Fruit fly (Drosophila melanogaster) whole organism, embryonic: ENCODE data around the gene CG16953.

Experiments used
- CG10321 ChIP-seq: fragments of 200-800 bp; sonication (Bioruptor generic); IDR thresholded peaks from 2 replicates; pipeline ENCODE4 v1.3.6; 2022; ENCODE audit warnings: missing biosample characterization, missing genetic modification characterization
- CG11456 ChIP-seq: fragments of 200-800 bp; sonication (Bioruptor generic); IDR thresholded peaks from 3 replicates; pipeline ENCODE4 v1.3.6; 2022; ENCODE audit warnings: missing biosample characterization, missing genetic modification characterization
- CG11695 ChIP-seq: fragments of 200-800 bp; sonication (Bioruptor generic); IDR thresholded peaks from 3 replicates; pipeline ENCODE4 v1.3.6; 2022; ENCODE audit warnings: missing biosample characterization, missing genetic modification characterization
- CG13287 ChIP-seq: fragments of 200-800 bp; sonication (Bioruptor generic); IDR thresholded peaks from 2 replicates; pipeline ENCODE4 v1.3.6; 2022; ENCODE audit warnings: missing biosample characterization, missing genetic modification characterization; ENCODE audit not compliant: partially characterized antibody
- CG13296 ChIP-seq: fragments of 200-800 bp; sonication (Bioruptor generic); optimal IDR thresholded peaks from 3 replicates; lab custom pipeline; 2018; ENCODE audit warnings: missing biosample characterization, mild to moderate bottlenecking, missing genetic modification characterization
- CG13894 ChIP-seq: fragments of 200-800 bp; sonication (Bioruptor generic); optimal IDR thresholded peaks from 3 replicates; lab custom pipeline; 2018; ENCODE audit warnings: missing biosample characterization, mild to moderate bottlenecking, missing genetic modification characterization, moderate library complexity
- CG15269 ChIP-seq: fragments of 200-800 bp; sonication (Bioruptor generic); optimal IDR thresholded peaks from 2 replicates; lab custom pipeline; 2018; ENCODE audit warnings: missing biosample characterization, mild to moderate bottlenecking, missing genetic modification characterization, moderate library complexity
- CG15601 ChIP-seq: fragments of 200-800 bp; sonication (Bioruptor generic); optimal IDR thresholded peaks from 3 replicates; lab custom pipeline; 2019; ENCODE audit warnings: missing biosample characterization, mild to moderate bottlenecking, missing genetic modification characterization, moderate library complexity
- CG1647 ChIP-seq: fragments of 200-800 bp; sonication (Bioruptor generic); optimal IDR thresholded peaks from 3 replicates; lab custom pipeline; 2016; ENCODE audit warnings: missing biosample characterization, missing genetic modification characterization
- CG16815 ChIP-seq: fragments of 200-800 bp; sonication (Bioruptor generic); optimal IDR thresholded peaks from 3 replicates; lab custom pipeline; 2017; ENCODE audit warnings: missing biosample characterization, mild to moderate bottlenecking, missing genetic modification characterization
- CG17568 ChIP-seq: fragments of 200-800 bp; sonication (Bioruptor generic); optimal IDR thresholded peaks from 2 replicates; lab custom pipeline; 2018; ENCODE audit warnings: missing biosample characterization, mild to moderate bottlenecking, missing genetic modification characterization, moderate library complexity
- CG2875 ChIP-seq: fragments of 200-800 bp; sonication (Bioruptor generic); optimal IDR thresholded peaks from 2 replicates; lab custom pipeline; 2017; ENCODE audit warnings: missing biosample characterization, mild to moderate bottlenecking, missing genetic modification characterization, missing genetic modification reagents
- CG30403 ChIP-seq: fragments of 200-800 bp; sonication (Bioruptor generic); optimal IDR thresholded peaks from 3 replicates; lab custom pipeline; 2016; ENCODE audit warnings: missing biosample characterization, missing genetic modification characterization
- CG32772 ChIP-seq: fragments of 200-800 bp; sonication (Bioruptor generic); IDR thresholded peaks from 2 replicates; pipeline ENCODE4 v1.3.6; 2022; ENCODE audit warnings: missing biosample characterization, missing genetic modification characterization
- CG4328 ChIP-seq: fragments of 200-800 bp; sonication (Bioruptor generic); optimal IDR thresholded peaks from 3 replicates; lab custom pipeline; 2017; ENCODE audit warnings: missing biosample characterization, missing genetic modification reagents, missing genetic modification characterization
- CG7928 ChIP-seq: fragments of 200-800 bp; sonication (Bioruptor generic); optimal IDR thresholded peaks from 2 replicates; lab custom pipeline; 2017; ENCODE audit warnings: missing biosample characterization, mild to moderate bottlenecking, missing genetic modification characterization
- CG8359 ChIP-seq: fragments of 200-800 bp; sonication (Bioruptor generic); optimal IDR thresholded peaks from 2 replicates; lab custom pipeline; 2017; ENCODE audit warnings: missing biosample characterization, mild to moderate bottlenecking, missing genetic modification characterization, borderline replicate concordance
- CG9932 ChIP-seq: fragments of 200-800 bp; sonication (Bioruptor generic); IDR thresholded peaks from 2 replicates; pipeline ENCODE4 v1.3.6; 2022; ENCODE audit warnings: missing biosample characterization, missing genetic modification characterization
- Doc2 ChIP-seq: fragments of 200-800 bp; sonication (Bioruptor generic); IDR thresholded peaks from 2 replicates; pipeline ENCODE4 v1.3.6; 2022; ENCODE audit warnings: missing biosample characterization, missing genetic modification characterization
- Dp ChIP-seq: fragments of 200-800 bp; sonication (Bioruptor generic); optimal IDR thresholded peaks from 2 replicates; lab custom pipeline; 2018; ENCODE audit warnings: missing biosample characterization, mild to moderate bottlenecking, missing genetic modification characterization, moderate library complexity
- Gsc ChIP-seq: fragments of 200-800 bp; sonication (Bioruptor generic); IDR thresholded peaks from 2 replicates; pipeline ENCODE4 v1.3.6; 2022; ENCODE audit warnings: missing biosample characterization, missing genetic modification characterization
- Gug ChIP-seq: fragments of 200-800 bp; sonication (Bioruptor generic); IDR thresholded peaks from 4 replicates; pipeline ENCODE4 v1.3.6; 2022; ENCODE audit warnings: missing biosample characterization, missing genetic modification characterization
- Myb ChIP-seq: fragments of 200-800 bp; sonication (Bioruptor generic); optimal IDR thresholded peaks from 2 replicates; lab custom pipeline; 2016; ENCODE audit warnings: missing biosample characterization, missing genetic modification characterization
- NfI ChIP-seq: fragments of 200-800 bp; sonication (Bioruptor generic); optimal IDR thresholded peaks from 3 replicates; lab custom pipeline; 2018; ENCODE audit warnings: missing biosample characterization, mild to moderate bottlenecking, missing genetic modification characterization, moderate library complexity
- Pdp1 ChIP-seq, 2 experiments: fragments of 200-800 bp; sonication (Bioruptor generic); optimal IDR thresholded peaks; 3 replicates each; lab custom pipeline; 2016; ENCODE audit warnings: missing biosample characterization in 2 of 2, missing genetic modification characterization in 2 of 2, mild to moderate bottlenecking in 1 of 2, moderate library complexity in 1 of 2
- Poxn ChIP-seq: fragments of 200-800 bp; sonication (Bioruptor generic); IDR thresholded peaks from 2 replicates; pipeline ENCODE4 v1.3.6; 2022; ENCODE audit warnings: missing biosample characterization, missing genetic modification characterization
- Scr ChIP-seq: fragments of 200-800 bp; sonication (Bioruptor generic); IDR thresholded peaks from 2 replicates; pipeline ENCODE4 v1.3.6; 2022; ENCODE audit warnings: missing biosample characterization, missing genetic modification characterization; ENCODE audit not compliant: partially characterized antibody
- Spps ChIP-seq: fragments of 200-800 bp; sonication (Bioruptor generic); optimal IDR thresholded peaks from 2 replicates; lab custom pipeline; 2018; ENCODE audit warnings: missing biosample characterization, mild to moderate bottlenecking, missing genetic modification characterization
- TFAM ChIP-seq: fragments of 200-800 bp; sonication (Bioruptor generic); optimal IDR thresholded peaks from 2 replicates; lab custom pipeline; 2017; ENCODE audit warnings: missing biosample characterization, missing genetic modification characterization, inconsistent platforms
- Usf ChIP-seq: fragments of 200-800 bp; sonication (Bioruptor generic); optimal IDR thresholded peaks from 2 replicates; lab custom pipeline; 2017; ENCODE audit warnings: missing genotype, missing biosample characterization, missing genetic modification characterization
- Xbp1 ChIP-seq: fragments of 200-800 bp; sonication (Bioruptor generic); optimal IDR thresholded peaks from 3 replicates; lab custom pipeline; 2016; ENCODE audit warnings: missing biosample characterization, mild to moderate bottlenecking, missing genetic modification characterization
- az2 ChIP-seq: fragments of 200-800 bp; sonication (Bioruptor generic); optimal IDR thresholded peaks from 3 replicates; lab custom pipeline; 2016; ENCODE audit warnings: missing biosample characterization, missing genetic modification characterization
- chm ChIP-seq: fragments of 200-800 bp; sonication (Bioruptor generic); IDR thresholded peaks from 2 replicates; pipeline ENCODE4 v1.3.6; 2022; ENCODE audit warnings: missing biosample characterization, missing genetic modification characterization
- dati ChIP-seq: fragments of 200-800 bp; sonication (Bioruptor generic); IDR thresholded peaks from 2 replicates; pipeline ENCODE4 v1.3.6; 2022; ENCODE audit warnings: missing biosample characterization, missing genetic modification characterization
- dm ChIP-seq: fragments of 200-800 bp; sonication (Bioruptor generic); optimal IDR thresholded peaks from 3 replicates; lab custom pipeline; 2016; ENCODE audit warnings: missing biosample characterization, missing genetic modification characterization
- kni ChIP-seq: fragments of 200-800 bp; sonication (Bioruptor generic); optimal IDR thresholded peaks from 3 replicates; lab custom pipeline; 2017; ENCODE audit warnings: mild to moderate bottlenecking, missing biosample characterization, missing genetic modification reagents, missing genetic modification characterization
- lmd ChIP-seq: fragments of 200-800 bp; sonication (Bioruptor generic); IDR thresholded peaks from 2 replicates; pipeline ENCODE4 v1.3.6; 2022; ENCODE audit warnings: missing biosample characterization, missing genetic modification characterization
- org-1 ChIP-seq: fragments of 200-800 bp; sonication (Bioruptor generic); optimal IDR thresholded peaks from 2 replicates; lab custom pipeline; 2017; ENCODE audit warnings: missing biosample characterization, missing genetic modification characterization
- pan ChIP-seq, 4 experiments: fragments of >200 bp in 3 of 4; fragments of 200-800 bp in 1 of 4; sonication (Bioruptor generic) in 1 of 4; optimal IDR thresholded peaks in 3 of 4; IDR thresholded peaks in 1 of 4; 2 replicates each; pipeline versions ENCODE4 v1.3.6 to Lab custom; 2017 to 2022; ENCODE audit warnings: missing biosample characterization in 2 of 4, missing genetic modification characterization in 2 of 4, mixed read lengths in 1 of 4
- pb ChIP-seq: fragments of 200-800 bp; sonication (Bioruptor generic); optimal IDR thresholded peaks from 3 replicates; lab custom pipeline; 2016; ENCODE audit warnings: missing biosample characterization, missing genetic modification characterization
- scrt ChIP-seq: fragments of 200-800 bp; sonication (Bioruptor generic); optimal IDR thresholded peaks from 2 replicates; lab custom pipeline; 2018; ENCODE audit warnings: missing biosample characterization, mild to moderate bottlenecking, missing genetic modification characterization, moderate library complexity
- so ChIP-seq: fragments of 200-800 bp; sonication (Bioruptor generic); IDR thresholded peaks from 3 replicates; pipeline ENCODE4 v1.3.6; 2022; ENCODE audit warnings: missing biosample characterization, missing genetic modification characterization
- sob ChIP-seq: fragments of 200-800 bp; sonication (Bioruptor generic); IDR thresholded peaks from 2 replicates; pipeline ENCODE4 v1.3.6; 2022; ENCODE audit warnings: missing biosample characterization, missing genetic modification characterization
- tap ChIP-seq: fragments of 200-800 bp; optimal IDR thresholded peaks from 3 replicates; lab custom pipeline; 2019; ENCODE audit warnings: missing biosample characterization, mild to moderate bottlenecking, missing genetic modification characterization, moderate library complexity
- vfl ChIP-seq: fragments of 200-800 bp; sonication (Bioruptor generic); optimal IDR thresholded peaks from 2 replicates; lab custom pipeline; 2016; ENCODE audit warnings: missing biosample characterization, missing genetic modification characterization
- vvl ChIP-seq: fragments of 200-800 bp; sonication (Bioruptor generic); IDR thresholded peaks from 2 replicates; pipeline ENCODE4 v1.3.6; 2022; ENCODE audit warnings: missing biosample characterization, missing genetic modification characterization
- zfh2 ChIP-seq: fragments of 200-800 bp; sonication (Bioruptor generic); optimal IDR thresholded peaks from 2 replicates; lab custom pipeline; 2016; ENCODE audit warnings: missing biosample characterization, missing genetic modification characterization

Gene CG16953

dm6 chr3R:20594194-20595144 lies 8.8 kb upstream of the CG16953 start (continued):
- TF ChIP-seq lmd (GFP tag; lab: Robert Waterston, UW) (peak; percentile 89), CG7928 (GFP tag; lab: Kevin White, UChicago) (no peak), Pdp1 (GFP tag; optimal IDR thresholded peaks at IDR 0.05; lab: Kevin White, UChicago) (peak in 1 of 2 experiments; percentile 13), CG16815 (GFP tag; lab: Kevin White, UChicago) (peak; percentile 89), CG13296 (GFP tag; lab: Kevin White, UChicago) (peak; percentile 83), CG15269 (peak; percentile 89), CG1647 (GFP tag; lab: Kevin White, UChicago) (peak; percentile 25), kni (GFP tag; lab: Kevin White, UChicago) (peak; percentile 23), Usf (peak; percentile 84), tap (tag; lab: Kevin White, UChicago) (peak; percentile 84), zfh2 (no peak), pb (GFP tag; lab: Kevin White, UChicago) (no peak), dm (GFP tag; lab: Kevin White, UChicago) (no peak), so (peak; percentile 52; the same call in 1 of the 3 replicates), Xbp1 (GFP tag; lab: Kevin White, UChicago) (peak; percentile 80), CG15601 (tag; lab: Kevin White, UChicago) (peak; percentile 93), org-1 (GFP tag; lab: Kevin White, UChicago) (peak; percentile 86), dati (GFP tag; lab: Robert Waterston, UW) (peak; percentile 64; the same call in 1 of the 2 replicates), chm (GFP tag; lab: Robert Waterston, UW) (peak; percentile 56; the same call in 1 of the 2 replicates), CG13894 (tag; lab: Kevin White, UChicago) (no peak), CG11695 (GFP tag; lab: Robert Waterston, UW) (peak; percentile 93), NfI (GFP tag; lab: Kevin White, UChicago) (peak; percentile 59), CG13287 (GFP tag; lab: Robert Waterston, UW) (no peak), CG2875 (GFP tag; lab: Kevin White, UChicago) (peak; percentile 85), Gsc (GFP tag; lab: Robert Waterston, UW) (no peak; the same call in 1 of the 2 replicates), Doc2 (0 out of 2 replicates have a peak, but pooled peaks have one; percentile 14), az2 (GFP tag; lab: Kevin White, UChicago) (peak; percentile 84), CG10321 (GFP tag; lab: Robert Waterston, UW) (no peak), sob (GFP tag; lab: Robert Waterston, UW) (peak; percentile 33; the same call in 1 of the 2 replicates), vfl (no peak), Poxn (GFP tag; lab: Robert Waterston, UW) (no peak), CG30403 (GFP tag; lab: Kevin White, UChicago) (peak; percentile 91), Scr (GFP tag; lab: Robert Waterston, UW) (no peak), CG17568 (GFP tag; lab: Kevin White, UChicago) (peak; percentile 50), vvl (GFP tag; lab: Robert Waterston, UW) (peak; percentile 86), Dp (no peak), CG4328 (GFP tag; lab: Kevin White, UChicago) (peak; percentile 83), TFAM (peak; percentile 31), CG32772 (GFP tag; lab: Robert Waterston, UW) (peak; percentile 85), Myb (GFP tag; lab: Kevin White, UChicago) (no peak), pan (optimal IDR thresholded peaks at IDR 0.05; lab: Kevin White, UChicago) (no peak), pan (GFP tag; optimal IDR thresholded peaks at IDR 0.05 in 1 of 2, IDR thresholded peaks at IDR 0.05 in 1 of 2) (peak in 1 of 2 experiments; percentile 82), Gug (GFP tag; lab: Robert Waterston, UW) (peak; percentile 58; the same call in 2 of the 4 replicates), scrt (GFP tag; lab: Kevin White, UChicago) (peak; percentile 75), CG9932 (GFP tag; lab: Robert Waterston, UW) (no peak), CG11456 (GFP tag; lab: Robert Waterston, UW) (peak; percentile 71), Spps (peak; percentile 95), CG8359 (GFP tag; lab: Kevin White, UChicago) (peak; percentile 69)
